Worm (Caenorhabditis elegans) whole organism, L4/young adult: ENCODE results near the gene T06D4.2.

Source experiments
- W03F9.2 ChIP-seq: fragments of 150-350 bp; optimal IDR thresholded peaks from 2 replicates; lab custom pipeline; 2014; ENCODE audit warnings: missing biosample characterization, missing genetic modification characterization
- dao-5 ChIP-seq: sonication (generic microtip); optimal IDR thresholded peaks from 2 replicates; lab custom pipeline; 2016; ENCODE audit warnings: missing genotype, missing genetic modification characterization, moderate library complexity, missing compliant biosample characterization
- him-1 ChIP-seq: sonication (generic microtip); optimal IDR thresholded peaks from 2 replicates; lab custom pipeline; 2016; ENCODE audit warnings: missing genotype, missing genetic modification reagents, missing genetic modification characterization, missing compliant biosample characterization

ce11 chrII:3428158-3428704, 42.5 kb upstream of the T06D4.2 start:
- no peak for TF ChIP-seq W03F9.2 (tag; lab: Kevin White, UChicago)
- TF ChIP-seq him-1 = peak; percentile 84
- TF ChIP-seq dao-5 (tag; lab: Kevin White, UChicago) = no peak
